Fruit fly (Drosophila melanogaster) whole organism, embryonic: ENCODE results near the gene CG14866.
A peak's percentile ranks its signal among the peaks of the same experiment; 100 is the strongest.

Source experiments
- ATbp ChIP-seq: fragments of 200-800 bp; sonication (Bioruptor generic); optimal IDR thresholded peaks from 2 replicates; lab custom pipeline; 2017; ENCODE audit warnings: missing biosample characterization, mild to moderate bottlenecking, missing genetic modification characterization, missing genetic modification reagents
- Antp ChIP-seq: fragments of 200-800 bp; sonication (Bioruptor generic); optimal IDR thresholded peaks from 3 replicates; lab custom pipeline; 2016; ENCODE audit warnings: missing biosample characterization, missing genetic modification characterization
- Blimp-1 ChIP-seq: fragments of 200-800 bp; sonication (Bioruptor generic); optimal IDR thresholded peaks from 3 replicates; lab custom pipeline; 2018; ENCODE audit warnings: missing biosample characterization, missing genetic modification characterization, mild to moderate bottlenecking, moderate library complexity, missing genetic modification reagents
- CG10147 ChIP-seq: fragments of 200-800 bp; sonication (Bioruptor generic); optimal IDR thresholded peaks from 2 replicates; lab custom pipeline; 2019; ENCODE audit warnings: missing biosample characterization, mild to moderate bottlenecking, missing genetic modification characterization, moderate library complexity
- CG11696 ChIP-seq: fragments of 200-800 bp; sonication (Bioruptor generic); IDR thresholded peaks from 2 replicates; pipeline ENCODE4 v1.3.6; 2022; ENCODE audit warnings: missing biosample characterization, missing genetic modification characterization
- CG12071 ChIP-seq: fragments of 200-800 bp; sonication (Bioruptor generic); optimal IDR thresholded peaks from 3 replicates; lab custom pipeline; 2018; ENCODE audit warnings: missing biosample characterization, mild to moderate bottlenecking, missing genetic modification characterization
- CG12219 ChIP-seq: fragments of 200-800 bp; sonication (Bioruptor generic); optimal IDR thresholded peaks from 3 replicates; lab custom pipeline; 2018; ENCODE audit warnings: missing biosample characterization, mild to moderate bottlenecking, missing genetic modification characterization
- CG12744 ChIP-seq: fragments of 200-800 bp; sonication (Bioruptor generic); optimal IDR thresholded peaks from 2 replicates; lab custom pipeline; 2016; ENCODE audit warnings: missing biosample characterization, missing genetic modification characterization
- CG18262 ChIP-seq: fragments of 200-800 bp; optimal IDR thresholded peaks from 3 replicates; lab custom pipeline; 2019; ENCODE audit warnings: missing biosample characterization, mild to moderate bottlenecking, missing genetic modification characterization, moderate library complexity
- CG2712 ChIP-seq: fragments of 200-800 bp; optimal IDR thresholded peaks from 3 replicates; lab custom pipeline; 2019; ENCODE audit warnings: missing biosample characterization, mild to moderate bottlenecking, missing genetic modification characterization, moderate library complexity
- CG30020 ChIP-seq: fragments of 200-800 bp; optimal IDR thresholded peaks from 2 replicates; lab custom pipeline; 2019; ENCODE audit warnings: missing biosample characterization, mild to moderate bottlenecking, missing genetic modification characterization, moderate library complexity
- CG31441 ChIP-seq: fragments of 200-800 bp; sonication (Bioruptor generic); IDR thresholded peaks from 2 replicates; pipeline ENCODE4 v1.3.6; 2022; ENCODE audit warnings: missing biosample characterization, missing genetic modification characterization
- CG32772 ChIP-seq: fragments of 200-800 bp; sonication (Bioruptor generic); IDR thresholded peaks from 2 replicates; pipeline ENCODE4 v1.3.6; 2022; ENCODE audit warnings: missing biosample characterization, missing genetic modification characterization
- CG5180 ChIP-seq: fragments of 200-800 bp; sonication (Bioruptor generic); optimal IDR thresholded peaks from 3 replicates; lab custom pipeline; 2017; ENCODE audit warnings: missing biosample characterization, missing genetic modification characterization, mild to moderate bottlenecking, moderate library complexity, missing genetic modification reagents
- CG7271 ChIP-seq: fragments of 200-800 bp; sonication (Bioruptor generic); optimal IDR thresholded peaks from 2 replicates; lab custom pipeline; 2018; ENCODE audit warnings: missing biosample characterization, mild to moderate bottlenecking, missing genetic modification characterization, moderate library complexity
- CG7786 ChIP-seq: fragments of 200-800 bp; sonication (Bioruptor generic); optimal IDR thresholded peaks from 2 replicates; lab custom pipeline; 2016; ENCODE audit warnings: missing biosample characterization, missing genetic modification characterization
- CG7987 ChIP-seq: fragments of 200-800 bp; sonication (Bioruptor generic); optimal IDR thresholded peaks from 2 replicates; lab custom pipeline; 2018; ENCODE audit warnings: missing biosample characterization, mild to moderate bottlenecking, missing genetic modification characterization, moderate library complexity
- CG8478 ChIP-seq: fragments of >200 bp; optimal IDR thresholded peaks from 2 replicates; lab custom pipeline; 2018
- CG9727 ChIP-seq: fragments of 200-800 bp; sonication (Bioruptor generic); optimal IDR thresholded peaks from 3 replicates; lab custom pipeline; 2017; ENCODE audit warnings: missing biosample characterization, mild to moderate bottlenecking, missing genetic modification characterization
- Dref ChIP-seq: fragments of 200-800 bp; sonication (Bioruptor generic); IDR thresholded peaks from 2 replicates; pipeline ENCODE4 v1.3.6; 2022; ENCODE audit warnings: missing biosample characterization, missing genetic modification characterization
- Elba2 ChIP-seq: fragments of 200-800 bp; sonication (Bioruptor generic); optimal IDR thresholded peaks from 3 replicates; lab custom pipeline; 2016; ENCODE audit warnings: missing biosample characterization, missing genetic modification characterization
- Fer2 ChIP-seq: fragments of 200-800 bp; sonication (Bioruptor generic); optimal IDR thresholded peaks from 2 replicates; lab custom pipeline; 2018; ENCODE audit warnings: missing biosample characterization, mild to moderate bottlenecking, missing genetic modification characterization, moderate library complexity
- H15 ChIP-seq: fragments of 200-800 bp; sonication (Bioruptor generic); IDR thresholded peaks from 3 replicates; pipeline ENCODE4 v1.3.6; 2022; ENCODE audit warnings: missing biosample characterization, missing genetic modification characterization
- HLH3B ChIP-seq: fragments of 200-800 bp; sonication (Bioruptor generic); IDR thresholded peaks from 2 replicates; pipeline ENCODE4 v1.3.6; 2022; ENCODE audit warnings: missing biosample characterization, missing genetic modification characterization
- Hmr ChIP-seq: fragments of 200-800 bp; sonication (Bioruptor generic); optimal IDR thresholded peaks from 3 replicates; lab custom pipeline; 2017; ENCODE audit warnings: mild to moderate bottlenecking, missing biosample characterization, missing genetic modification reagents, missing genetic modification characterization
- Jarid2 ChIP-seq: fragments of 200-800 bp; sonication (Bioruptor generic); optimal IDR thresholded peaks from 3 replicates; lab custom pipeline; 2017; ENCODE audit warnings: mild to moderate bottlenecking, missing biosample characterization, missing genetic modification reagents, missing genetic modification characterization
- Pdp1 ChIP-seq, 2 experiments: fragments of 200-800 bp; sonication (Bioruptor generic); optimal IDR thresholded peaks; 3 replicates each; lab custom pipeline; 2016; ENCODE audit warnings: missing biosample characterization in 2 of 2, missing genetic modification characterization in 2 of 2, mild to moderate bottlenecking in 1 of 2, moderate library complexity in 1 of 2
- Ravus ChIP-seq: fragments of 200-800 bp; sonication (Bioruptor generic); IDR thresholded peaks from 2 replicates; pipeline ENCODE4 v1.3.6; 2022; ENCODE audit warnings: missing biosample characterization, missing genetic modification characterization
- Stat92E ChIP-seq, 3 experiments: fragments of >200 bp in 2 of 3; fragments of 200-800 bp in 1 of 3; sonication (Bioruptor generic) in 1 of 3; optimal IDR thresholded peaks; 2 replicates each; lab custom pipeline; 2017 to 2019; ENCODE audit warnings: missing biosample characterization in 3 of 3, missing genetic modification characterization in 3 of 3, mild to moderate bottlenecking in 1 of 3, moderate library complexity in 1 of 3
- abd-A ChIP-seq: fragments of 200-800 bp; sonication (Bioruptor generic); optimal IDR thresholded peaks from 3 replicates; lab custom pipeline; 2019; ENCODE audit warnings: missing biosample characterization, mild to moderate bottlenecking, missing genetic modification characterization, moderate library complexity
- bcd ChIP-seq: fragments of 200-800 bp; sonication (Bioruptor generic); optimal IDR thresholded peaks from 2 replicates; lab custom pipeline; 2017; ENCODE audit warnings: missing biosample characterization, mild to moderate bottlenecking, missing genetic modification characterization
- chm ChIP-seq: fragments of 200-800 bp; sonication (Bioruptor generic); IDR thresholded peaks from 2 replicates; pipeline ENCODE4 v1.3.6; 2022; ENCODE audit warnings: missing biosample characterization, missing genetic modification characterization
- esg ChIP-seq: fragments of 200-800 bp; sonication (Bioruptor generic); conservative IDR thresholded peaks from 2 replicates; pipeline ENCODE4 v1.3.6; 2022; ENCODE audit warnings: missing biosample characterization, missing genetic modification characterization
- exex ChIP-seq: fragments of 200-800 bp; sonication (Bioruptor generic); optimal IDR thresholded peaks from 4 replicates; lab custom pipeline; 2018; ENCODE audit warnings: missing biosample characterization, mild to moderate bottlenecking, missing genetic modification characterization, moderate library complexity
- fd96Cb ChIP-seq: fragments of 200-800 bp; sonication (Bioruptor generic); optimal IDR thresholded peaks from 2 replicates; lab custom pipeline; 2018; ENCODE audit warnings: missing biosample characterization, mild to moderate bottlenecking, missing genetic modification characterization, moderate library complexity
- gce ChIP-seq: fragments of 200-800 bp; sonication (Bioruptor generic); IDR thresholded peaks from 3 replicates; pipeline ENCODE4 v1.3.6; 2022; ENCODE audit warnings: missing biosample characterization, missing genetic modification characterization
- gro ChIP-seq: fragments of 200-800 bp; sonication (Bioruptor generic); optimal IDR thresholded peaks from 2 replicates; lab custom pipeline; 2016; ENCODE audit warnings: missing biosample characterization, missing genetic modification characterization
- gsb ChIP-seq: fragments of 200-800 bp; sonication (Bioruptor generic); IDR thresholded peaks from 2 replicates; pipeline ENCODE4 v1.3.6; 2022; ENCODE audit warnings: missing biosample characterization, missing genetic modification characterization
- kay ChIP-seq: fragments of 200-800 bp; sonication (Bioruptor generic); optimal IDR thresholded peaks from 2 replicates; lab custom pipeline; 2016; ENCODE audit warnings: missing biosample characterization, missing genetic modification characterization
- lilli ChIP-seq: fragments of 200-800 bp; sonication (Bioruptor generic); optimal IDR thresholded peaks from 3 replicates; lab custom pipeline; 2016; ENCODE audit warnings: missing biosample characterization, missing genetic modification characterization
- lov ChIP-seq, 2 experiments: fragments of 200-800 bp in 1 of 2; fragments of >200 bp in 1 of 2; sonication (Bioruptor generic) in 1 of 2; IDR thresholded peaks in 1 of 2; optimal IDR thresholded peaks in 1 of 2; 2 replicates in 1 of 2; 3 replicates in 1 of 2; pipeline versions ENCODE4 v1.3.6 to Lab custom; 2017 to 2022; ENCODE audit warnings: missing biosample characterization in 1 of 2, missing genetic modification characterization in 1 of 2
- oc ChIP-seq: fragments of 200-800 bp; sonication (Bioruptor generic); optimal IDR thresholded peaks from 2 replicates; lab custom pipeline; 2018; ENCODE audit warnings: missing biosample characterization, mild to moderate bottlenecking, missing genetic modification characterization, moderate library complexity
- peb ChIP-seq: fragments of 200-800 bp; sonication (Bioruptor generic); IDR thresholded peaks from 2 replicates; pipeline ENCODE4 v1.3.6; 2022; ENCODE audit warnings: missing biosample characterization, missing genetic modification characterization
- pnt ChIP-seq: fragments of 200-800 bp; sonication (Bioruptor generic); optimal IDR thresholded peaks from 3 replicates; lab custom pipeline; 2016; ENCODE audit warnings: missing biosample characterization, missing genetic modification characterization
- pros ChIP-seq: fragments of 200-800 bp; sonication (Bioruptor generic); optimal IDR thresholded peaks from 3 replicates; lab custom pipeline; 2019; ENCODE audit warnings: missing biosample characterization, mild to moderate bottlenecking, missing genetic modification characterization, moderate library complexity
- tap ChIP-seq: fragments of 200-800 bp; optimal IDR thresholded peaks from 3 replicates; lab custom pipeline; 2019; ENCODE audit warnings: missing biosample characterization, mild to moderate bottlenecking, missing genetic modification characterization, moderate library complexity
- tin ChIP-seq: fragments of 200-800 bp; sonication (Bioruptor generic); optimal IDR thresholded peaks from 3 replicates; lab custom pipeline; 2016; ENCODE audit warnings: missing biosample characterization, missing genetic modification characterization
- ttk ChIP-seq: fragments of 200-800 bp; sonication (Bioruptor generic); IDR thresholded peaks from 2 replicates; pipeline ENCODE4 v2.1.2; 2022; ENCODE audit warnings: missing biosample characterization, missing genetic modification characterization
- zf30C ChIP-seq: fragments of 200-800 bp; sonication (Bioruptor generic); optimal IDR thresholded peaks from 3 replicates; lab custom pipeline; 2018; ENCODE audit warnings: missing biosample characterization, mild to moderate bottlenecking, missing genetic modification characterization

CG14866 gene

DNA sequence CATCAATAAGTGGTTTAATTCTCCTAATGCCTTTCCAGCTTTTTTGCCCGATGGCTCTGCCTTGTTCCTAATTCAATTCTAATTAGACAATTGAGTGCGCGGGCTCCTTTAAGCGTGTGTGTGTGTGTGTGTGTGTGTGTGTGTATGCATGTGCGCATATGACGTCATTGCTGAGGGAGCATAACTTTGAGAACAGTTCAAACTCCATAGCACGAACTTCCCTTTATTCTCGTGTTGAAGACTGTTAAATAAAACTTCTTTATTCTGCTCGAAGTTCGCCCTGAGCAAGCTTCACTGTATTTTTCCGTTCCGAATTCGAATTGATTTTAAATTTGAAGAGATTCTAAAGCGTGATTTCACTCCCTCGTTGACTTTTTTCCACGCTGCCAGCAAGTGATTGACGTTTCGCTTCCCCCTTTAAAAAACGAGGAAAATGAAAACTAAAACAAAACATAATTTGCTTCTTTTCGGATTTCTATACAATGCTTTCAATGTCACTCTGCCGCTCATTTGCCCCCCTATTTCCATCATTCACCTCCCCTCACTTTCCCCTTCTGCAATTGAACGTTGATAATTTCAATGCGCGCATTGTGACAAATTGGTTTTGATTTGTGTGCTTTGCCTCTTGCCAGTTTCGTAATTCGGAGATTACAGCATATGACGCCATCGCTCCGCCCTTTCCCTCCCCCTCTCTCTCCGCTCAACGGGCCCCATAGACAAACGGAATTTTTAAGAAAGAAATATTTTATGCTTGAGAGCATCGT lies 23.8 kb upstream of the CG14866 start (continued):
- no peak for TF ChIP-seq CG9727 (GFP tag; lab: Kevin White, UChicago)
- no peak for TF ChIP-seq kay
- peak; percentile 20 for TF ChIP-seq Hmr (GFP tag; lab: Kevin White, UChicago)
- TF ChIP-seq tin (GFP tag; lab: Kevin White, UChicago), result peak; percentile 16
- no peak for TF ChIP-seq CG31441 (GFP tag; lab: Robert Waterston, UW)
- no peak for TF ChIP-seq H15 (GFP tag; lab: Robert Waterston, UW)
- no peak for TF ChIP-seq CG7987 (GFP tag; lab: Kevin White, UChicago)
- no peak for TF ChIP-seq CG32772 (GFP tag; lab: Robert Waterston, UW)
- no peak for TF ChIP-seq CG11696 (GFP tag; lab: Robert Waterston, UW)
- no peak for TF ChIP-seq CG10147 (GFP tag; lab: Kevin White, UChicago)
- no peak for TF ChIP-seq tap (tag; lab: Kevin White, UChicago)
- TF ChIP-seq ttk (GFP tag; lab: Robert Waterston, UW), result no peak
- TF ChIP-seq lov (optimal IDR thresholded peaks at IDR 0.05; lab: Kevin White, UChicago), result no peak
- no peak for TF ChIP-seq lov (GFP tag; IDR thresholded peaks at IDR 0.05; lab: Robert Waterston, UW)
- peak; percentile 18 for TF ChIP-seq bcd (GFP tag; lab: Kevin White, UChicago)
- TF ChIP-seq CG30020 (tag; lab: Kevin White, UChicago), result no peak
- no peak for TF ChIP-seq HLH3B
- TF ChIP-seq CG2712 (tag; lab: Kevin White, UChicago), result peak; percentile 6
- no peak for TF ChIP-seq ATbp (GFP tag; lab: Kevin White, UChicago)
- TF ChIP-seq Stat92E (GFP tag; optimal IDR thresholded peaks at IDR 0.05; lab: Kevin White, UChicago), result no peak
- TF ChIP-seq Fer2 (tag; lab: Kevin White, UChicago), result no peak
- TF ChIP-seq CG18262, result no peak
- no peak for TF ChIP-seq zf30C (GFP tag; lab: Kevin White, UChicago)
- peak; percentile 12 for TF ChIP-seq Blimp-1 (GFP tag; lab: Kevin White, UChicago)
- peak; percentile 35 for TF ChIP-seq CG7786 (GFP tag; lab: Kevin White, UChicago)
- TF ChIP-seq Antp, result peak; percentile 11
- TF ChIP-seq Ravus (GFP tag; lab: Robert Waterston, UW), result no peak
- no peak for TF ChIP-seq Dref
- peak; percentile 1 for TF ChIP-seq CG12219 (GFP tag; lab: Kevin White, UChicago)
- no peak for TF ChIP-seq exex (tag; lab: Kevin White, UChicago)
- TF ChIP-seq lilli (GFP tag; lab: Kevin White, UChicago), result peak; percentile 62
- TF ChIP-seq chm (GFP tag; lab: Robert Waterston, UW), result no peak
- TF ChIP-seq CG5180 (GFP tag; lab: Kevin White, UChicago), result no peak
- no peak for TF ChIP-seq CG12071 (GFP tag; lab: Kevin White, UChicago)
- peak; percentile 29 for TF ChIP-seq Elba2 (GFP tag; lab: Kevin White, UChicago)
- TF ChIP-seq peb (GFP tag; lab: Robert Waterston, UW), result no peak
- no peak for TF ChIP-seq Jarid2 (GFP tag; lab: Kevin White, UChicago)
- TF ChIP-seq gce (GFP tag; lab: Robert Waterston, UW), result no peak
- no peak for TF ChIP-seq esg (GFP tag; lab: Robert Waterston, UW)
- no peak for TF ChIP-seq fd96Cb (tag; lab: Kevin White, UChicago)
- TF ChIP-seq Pdp1 (GFP tag; optimal IDR thresholded peaks at IDR 0.05; lab: Kevin White, UChicago), result peak in 1 of 2 experiments; percentile 96
- TF ChIP-seq pros, result peak; percentile 3
- peak; percentile 20 for TF ChIP-seq pnt (GFP tag; lab: Kevin White, UChicago)
- TF ChIP-seq gro (GFP tag; lab: Kevin White, UChicago), result no peak
- TF ChIP-seq CG8478 (lab: Kevin White, UChicago), result no peak
- no peak for TF ChIP-seq CG12744 (GFP tag; lab: Kevin White, UChicago)
- TF ChIP-seq oc, result peak; percentile 77
- no peak for TF ChIP-seq gsb (GFP tag; lab: Robert Waterston, UW)
- TF ChIP-seq abd-A (tag; lab: Kevin White, UChicago), result peak; percentile 30
- no peak for TF ChIP-seq CG7271 (tag; lab: Kevin White, UChicago)
